Fruit fly (Drosophila melanogaster) whole organism, prepupa: ENCODE results near the gene Tailor.

ENCODE experiments used
- Blimp-1 ChIP-seq: fragments of 200-800 bp; sonication (Bioruptor generic); optimal IDR thresholded peaks from 3 replicates; lab custom pipeline; 2017; ENCODE audit warnings: missing biosample characterization, missing genetic modification characterization, mild to moderate bottlenecking, moderate library complexity, missing genetic modification reagents
- CG10669 ChIP-seq: fragments of 200-800 bp; sonication (Bioruptor generic); optimal IDR thresholded peaks from 3 replicates; lab custom pipeline; 2018; ENCODE audit warnings: missing biosample characterization, mild to moderate bottlenecking, missing genetic modification characterization, moderate library complexity
- CG11294 ChIP-seq: fragments of 200-800 bp; sonication (Bioruptor generic); IDR thresholded peaks from 2 replicates; pipeline ENCODE4 v1.3.6; 2022; ENCODE audit warnings: missing biosample characterization, missing genetic modification characterization
- CG11762 ChIP-seq: fragments of 200-800 bp; sonication (Bioruptor generic); optimal IDR thresholded peaks from 3 replicates; lab custom pipeline; 2016; ENCODE audit warnings: missing biosample characterization, missing genetic modification characterization; ENCODE audit not compliant: insufficient read depth
- CG11902 ChIP-seq: fragments of 200-800 bp; sonication (Bioruptor generic); optimal IDR thresholded peaks from 3 replicates; lab custom pipeline; 2016; ENCODE audit warnings: missing biosample characterization, missing genetic modification characterization
- CG15336 ChIP-seq: fragments of 200-800 bp; sonication (Bioruptor generic); IDR thresholded peaks from 2 replicates; pipeline ENCODE4 v1.3.6; 2022; ENCODE audit warnings: missing biosample characterization, missing genetic modification characterization
- CG1621 ChIP-seq: fragments of 200-800 bp; sonication (Bioruptor generic); optimal IDR thresholded peaks from 3 replicates; lab custom pipeline; 2018; ENCODE audit warnings: missing biosample characterization, mild to moderate bottlenecking, missing genetic modification characterization
- CG16779 ChIP-seq: fragments of 200-800 bp; sonication (Bioruptor generic); optimal IDR thresholded peaks from 3 replicates; lab custom pipeline; 2017; ENCODE audit warnings: missing biosample characterization, mild to moderate bottlenecking, missing genetic modification characterization
- CG31627 ChIP-seq: fragments of 200-800 bp; sonication (Bioruptor generic); optimal IDR thresholded peaks from 3 replicates; lab custom pipeline; 2016; ENCODE audit warnings: missing biosample characterization, missing genetic modification characterization
- CG32006 ChIP-seq: fragments of 200-800 bp; sonication (Bioruptor generic); optimal IDR thresholded peaks from 3 replicates; lab custom pipeline; 2017; ENCODE audit warnings: missing biosample characterization, mild to moderate bottlenecking, missing genetic modification characterization
- CG34406 ChIP-seq: fragments of 200-800 bp; sonication (Bioruptor generic); optimal IDR thresholded peaks from 3 replicates; lab custom pipeline; 2016; ENCODE audit warnings: missing biosample characterization, missing genetic modification characterization
- CG3919 ChIP-seq: fragments of 200-800 bp; sonication (Bioruptor generic); optimal IDR thresholded peaks from 3 replicates; lab custom pipeline; 2016; ENCODE audit warnings: missing biosample characterization, missing genetic modification characterization
- CG6163 ChIP-seq: fragments of 200-800 bp; sonication (Bioruptor generic); IDR thresholded peaks from 3 replicates; pipeline ENCODE4 v1.3.6; 2022; ENCODE audit warnings: missing biosample characterization, missing genetic modification characterization
- CG6276 ChIP-seq: fragments of 200-800 bp; sonication (Bioruptor generic); optimal IDR thresholded peaks from 2 replicates; lab custom pipeline; 2017; ENCODE audit warnings: missing biosample characterization, mild to moderate bottlenecking, missing genetic modification characterization
- CG6808 ChIP-seq: fragments of 200-800 bp; sonication (Bioruptor generic); optimal IDR thresholded peaks from 3 replicates; lab custom pipeline; 2017; ENCODE audit warnings: missing biosample characterization, missing genetic modification characterization, mild to moderate bottlenecking, moderate library complexity, missing genetic modification reagents
- CG6854 ChIP-seq: fragments of 200-800 bp; sonication (Bioruptor generic); optimal IDR thresholded peaks from 2 replicates; lab custom pipeline; 2017; ENCODE audit warnings: missing biosample characterization, mild to moderate bottlenecking, missing genetic modification characterization
- CG7368 ChIP-seq: fragments of 200-800 bp; sonication (Bioruptor generic); optimal IDR thresholded peaks from 3 replicates; lab custom pipeline; 2016; ENCODE audit warnings: missing biosample characterization, missing genetic modification characterization
- CG8119 ChIP-seq: fragments of 200-800 bp; sonication (Bioruptor generic); IDR thresholded peaks from 3 replicates; pipeline ENCODE4 v1.3.6; 2022; ENCODE audit warnings: missing biosample characterization, missing genetic modification characterization
- CG8319 ChIP-seq: fragments of 200-800 bp; sonication (Bioruptor generic); optimal IDR thresholded peaks from 3 replicates; lab custom pipeline; 2016; ENCODE audit warnings: missing biosample characterization, missing genetic modification characterization
- CG8632 ChIP-seq: fragments of 200-800 bp; sonication (Bioruptor generic); optimal IDR thresholded peaks from 3 replicates; lab custom pipeline; 2016; ENCODE audit warnings: missing biosample characterization, missing genetic modification characterization
- CG9139 ChIP-seq: fragments of 200-800 bp; sonication (Bioruptor generic); optimal IDR thresholded peaks from 3 replicates; lab custom pipeline; 2017; ENCODE audit warnings: missing biosample characterization, mild to moderate bottlenecking, missing genetic modification characterization
- Eip75B ChIP-seq: fragments of 200-800 bp; sonication (Bioruptor generic); optimal IDR thresholded peaks from 3 replicates; lab custom pipeline; 2016; ENCODE audit warnings: missing biosample characterization, missing genetic modification characterization
- Eip93F ChIP-seq: fragments of 200-800 bp; sonication (Bioruptor generic); optimal IDR thresholded peaks from 2 replicates; lab custom pipeline; 2016; ENCODE audit warnings: missing biosample characterization, mild to moderate bottlenecking, missing genetic modification characterization
- Ets21C ChIP-seq: fragments of 200-800 bp; sonication (Bioruptor generic); optimal IDR thresholded peaks from 3 replicates; lab custom pipeline; 2016; ENCODE audit warnings: missing biosample characterization, missing genetic modification characterization
- Ets96B ChIP-seq: fragments of 200-800 bp; optimal IDR thresholded peaks from 2 replicates; lab custom pipeline; 2019; ENCODE audit warnings: missing biosample characterization, mild to moderate bottlenecking, missing genetic modification characterization, moderate library complexity
- Gug ChIP-seq: fragments of 200-800 bp; sonication (Bioruptor generic); IDR thresholded peaks from 2 replicates; pipeline ENCODE4 v1.3.6; 2022; ENCODE audit warnings: missing biosample characterization, missing genetic modification characterization
- Hr38 ChIP-seq: sonication (Bioruptor generic); optimal IDR thresholded peaks from 2 replicates; lab custom pipeline; 2016; ENCODE audit warnings: missing biosample characterization, missing genetic modification characterization
- Hr39 ChIP-seq: fragments of 200-800 bp; sonication (Bioruptor generic); optimal IDR thresholded peaks from 2 replicates; lab custom pipeline; 2016; ENCODE audit warnings: missing biosample characterization, missing genetic modification characterization
- Hr4 ChIP-seq: fragments of 200-800 bp; sonication (Bioruptor generic); optimal IDR thresholded peaks from 3 replicates; lab custom pipeline; 2016; ENCODE audit warnings: missing biosample characterization, missing genetic modification characterization
- Lpt ChIP-seq: fragments of 200-800 bp; sonication (Bioruptor generic); optimal IDR thresholded peaks from 3 replicates; lab custom pipeline; 2016; ENCODE audit warnings: missing biosample characterization, missing genetic modification characterization
- OdsH ChIP-seq: fragments of 200-800 bp; sonication (Bioruptor generic); optimal IDR thresholded peaks from 3 replicates; lab custom pipeline; 2016; ENCODE audit warnings: missing biosample characterization, missing genetic modification characterization
- Smox ChIP-seq: fragments of 200-800 bp; sonication (Bioruptor generic); optimal IDR thresholded peaks from 3 replicates; lab custom pipeline; 2016; ENCODE audit warnings: missing biosample characterization, missing genetic modification characterization
- Sox102F ChIP-seq: fragments of 200-800 bp; sonication (Bioruptor generic); optimal IDR thresholded peaks from 2 replicates; lab custom pipeline; 2016; ENCODE audit warnings: missing biosample characterization, mild to moderate bottlenecking, missing genetic modification characterization
- Sox14 ChIP-seq: fragments of 200-800 bp; sonication (Bioruptor generic); optimal IDR thresholded peaks from 3 replicates; lab custom pipeline; 2016; ENCODE audit warnings: missing biosample characterization, missing genetic modification characterization
- Sox15 ChIP-seq: fragments of 200-800 bp; sonication (Bioruptor generic); optimal IDR thresholded peaks from 3 replicates; lab custom pipeline; 2016; ENCODE audit warnings: missing biosample characterization, missing genetic modification characterization
- cyc ChIP-seq: fragments of 200-800 bp; sonication (Bioruptor generic); optimal IDR thresholded peaks from 3 replicates; lab custom pipeline; 2016; ENCODE audit warnings: missing biosample characterization, missing genetic modification characterization
- dac ChIP-seq: fragments of 200-800 bp; sonication (Bioruptor generic); optimal IDR thresholded peaks from 2 replicates; lab custom pipeline; 2017; ENCODE audit warnings: missing biosample characterization, mild to moderate bottlenecking, missing genetic modification characterization
- dsx ChIP-seq: fragments of 200-800 bp; optimal IDR thresholded peaks from 3 replicates; lab custom pipeline; 2019; ENCODE audit warnings: missing biosample characterization, mild to moderate bottlenecking, missing genetic modification characterization, moderate library complexity; ENCODE audit not compliant: poor library complexity, severe bottlenecking
- eg ChIP-seq: fragments of 200-800 bp; sonication (Bioruptor generic); IDR thresholded peaks from 3 replicates; pipeline ENCODE4 v1.3.6; 2022; ENCODE audit warnings: missing biosample characterization, missing genetic modification characterization
- fd59A ChIP-seq: fragments of 200-800 bp; sonication (Bioruptor generic); optimal IDR thresholded peaks from 2 replicates; lab custom pipeline; 2017; ENCODE audit warnings: missing biosample characterization, mild to moderate bottlenecking, missing genetic modification characterization, missing genetic modification reagents
- net ChIP-seq: fragments of 200-800 bp; sonication (Bioruptor generic); optimal IDR thresholded peaks from 3 replicates; lab custom pipeline; 2016; ENCODE audit warnings: missing biosample characterization, missing genetic modification characterization
- pdm3 ChIP-seq: fragments of 200-800 bp; sonication (Bioruptor generic); optimal IDR thresholded peaks from 3 replicates; lab custom pipeline; 2016; ENCODE audit warnings: missing biosample characterization, missing genetic modification characterization
- salr ChIP-seq, 2 experiments: fragments of 200-800 bp; sonication (Bioruptor generic); optimal IDR thresholded peaks; 3 replicates each; lab custom pipeline; 2016 to 2018; ENCODE audit warnings: missing biosample characterization in 2 of 2, missing genetic modification characterization in 2 of 2, mild to moderate bottlenecking in 1 of 2
- spab ChIP-seq: fragments of 200-800 bp; sonication (Bioruptor generic); optimal IDR thresholded peaks from 2 replicates; lab custom pipeline; 2017; ENCODE audit warnings: missing biosample characterization, mild to moderate bottlenecking, missing genetic modification characterization, missing genetic modification reagents
- topi ChIP-seq: fragments of 200-800 bp; sonication (Bioruptor generic); optimal IDR thresholded peaks from 3 replicates; lab custom pipeline; 2016; ENCODE audit warnings: missing biosample characterization, missing genetic modification characterization
- vri ChIP-seq: fragments of 200-800 bp; sonication (Bioruptor generic); optimal IDR thresholded peaks from 3 replicates; lab custom pipeline; 2016; ENCODE audit warnings: missing biosample characterization, mild to moderate bottlenecking, missing genetic modification characterization

Gene Tailor

dm6 chr3R:7109760-7110303 is 23.9 kb upstream of the Tailor start (continued):
- no peak for TF ChIP-seq CG9139 (GFP tag; lab: Kevin White, UChicago)
- TF ChIP-seq CG8319, result no peak
- no peak for TF ChIP-seq CG11294 (GFP tag; lab: Robert Waterston, UW)
- no peak for TF ChIP-seq OdsH (GFP tag; lab: Kevin White, UChicago)
- TF ChIP-seq Eip75B (GFP tag; lab: Kevin White, UChicago), result no peak
- TF ChIP-seq CG11902 (GFP tag; lab: Kevin White, UChicago), result no peak
- TF ChIP-seq vri (GFP tag; lab: Kevin White, UChicago), result peak; percentile 81
- peak; percentile 49 for TF ChIP-seq CG6808 (GFP tag; lab: Kevin White, UChicago)
- no peak for TF ChIP-seq net
- no peak for TF ChIP-seq pdm3 (GFP tag; lab: Kevin White, UChicago)
- no peak for TF ChIP-seq Hr4 (GFP tag; lab: Kevin White, UChicago)
- peak; percentile 24 for TF ChIP-seq Lpt
- no peak for TF ChIP-seq CG15336
- TF ChIP-seq CG6163 (GFP tag; lab: Robert Waterston, UW), result no peak; the same call in 1 of the 3 replicates
- TF ChIP-seq CG6854 (GFP tag; lab: Kevin White, UChicago), result peak; percentile 87
- TF ChIP-seq Hr39 (GFP tag; lab: Kevin White, UChicago), result no peak
- no peak for TF ChIP-seq topi (GFP tag; lab: Kevin White, UChicago)
- no peak for TF ChIP-seq Gug
- TF ChIP-seq Ets21C (GFP tag; lab: Kevin White, UChicago), result no peak
- no peak for TF ChIP-seq eg (GFP tag; lab: Robert Waterston, UW)
- TF ChIP-seq Smox (GFP tag; lab: Kevin White, UChicago), result no peak
- peak; percentile 17 for TF ChIP-seq spab
- TF ChIP-seq salr (GFP tag; optimal IDR thresholded peaks at IDR 0.05; lab: Kevin White, UChicago), result no peak
- TF ChIP-seq CG31627, result no peak
- TF ChIP-seq CG34406 (GFP tag; lab: Kevin White, UChicago), result no peak
- no peak for TF ChIP-seq CG10669 (GFP tag; lab: Kevin White, UChicago)

DNA sequence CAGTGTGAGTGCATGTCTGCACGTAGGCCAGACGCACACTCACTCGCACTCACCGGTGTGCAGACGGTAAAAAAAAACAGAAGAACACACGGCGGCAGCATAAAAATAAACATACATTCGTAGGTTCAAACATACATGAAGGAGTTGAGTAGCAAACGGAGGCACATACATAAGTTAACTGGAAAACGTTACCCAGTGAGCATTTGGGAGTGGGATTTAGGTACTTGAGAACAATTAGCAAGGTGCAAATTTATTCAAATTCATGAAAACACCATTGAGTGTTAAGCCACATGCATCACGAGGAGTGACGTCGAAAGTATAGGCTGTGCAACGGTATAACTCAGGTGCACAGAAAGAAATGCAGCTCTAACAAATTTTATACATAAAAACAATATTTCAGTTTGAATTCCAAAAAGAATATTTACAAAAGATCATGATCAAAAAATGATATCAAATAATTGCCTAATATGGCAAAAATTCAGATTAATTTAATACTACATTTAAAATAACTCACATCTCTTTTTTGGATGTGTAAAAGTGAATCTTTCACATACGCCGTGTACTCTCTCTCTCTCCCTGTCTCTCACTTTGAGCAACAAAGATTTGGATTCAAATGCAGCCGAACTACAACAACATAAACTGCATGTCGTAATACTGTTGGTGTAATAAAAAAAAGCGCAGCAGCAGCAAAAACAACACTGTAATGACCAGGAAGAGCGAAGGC is 22.9 kb upstream of the Tailor start:
- TF ChIP-seq Sox15 (peak; percentile 90), dac (GFP tag; lab: Kevin White, UChicago) (peak; percentile 74), dsx (peak; percentile 94), CG11762 (GFP tag; lab: Kevin White, UChicago) (peak; percentile 96), CG6163 (GFP tag; lab: Robert Waterston, UW) (no peak), CG7368 (peak; percentile 92), CG16779 (tag; lab: Kevin White, UChicago) (peak; percentile 77), CG8319 (peak; percentile 92), CG10669 (GFP tag; lab: Kevin White, UChicago) (peak; percentile 92), CG3919 (peak; percentile 97), CG8119 (no peak), CG32006 (GFP tag; lab: Kevin White, UChicago) (peak; percentile 98), CG31627 (peak; percentile 98), Lpt (peak; percentile 97), eg (GFP tag; lab: Robert Waterston, UW) (no peak), Sox14 (GFP tag; lab: Kevin White, UChicago) (peak; percentile 97), CG6276 (peak; percentile 96), net (peak; percentile 96), Ets96B (tag; lab: Kevin White, UChicago) (peak; percentile 96), vri (GFP tag; lab: Kevin White, UChicago) (peak; percentile 89), CG8632 (GFP tag; lab: Kevin White, UChicago) (peak; percentile 95), fd59A (GFP tag; lab: Kevin White, UChicago) (peak; percentile 93), Hr38 (GFP tag; lab: Kevin White, UChicago) (peak; percentile 82), Eip75B (GFP tag; lab: Kevin White, UChicago) (peak; percentile 96), Sox102F (GFP tag; lab: Kevin White, UChicago) (peak; percentile 95), OdsH (GFP tag; lab: Kevin White, UChicago) (peak; percentile 98), CG6808 (GFP tag; lab: Kevin White, UChicago) (peak; percentile 92), Smox (GFP tag; lab: Kevin White, UChicago) (peak; percentile 97), CG9139 (GFP tag; lab: Kevin White, UChicago) (peak; percentile 85), Eip93F (GFP tag; lab: Kevin White, UChicago) (peak; percentile 71), CG1621 (peak; percentile 84), pdm3 (GFP tag; lab: Kevin White, UChicago) (peak; percentile 97), Ets21C (GFP tag; lab: Kevin White, UChicago) (peak; percentile 94), Blimp-1 (GFP tag; lab: Kevin White, UChicago) (peak; percentile 94), cyc (GFP tag; lab: Kevin White, UChicago) (peak; percentile 97)
